Fruit fly (Drosophila melanogaster) whole organism, pupa: ENCODE measurements around the gene CG42489.

Experiments
- CG10348 ChIP-seq: fragments of 200-800 bp; sonication (Bioruptor generic); IDR thresholded peaks from 2 replicates; pipeline ENCODE4 v1.3.6; 2022; ENCODE audit warnings: missing biosample characterization, missing genetic modification characterization
- CG12605 ChIP-seq: fragments of 200-800 bp; sonication (Bioruptor generic); IDR thresholded peaks from 2 replicates; pipeline ENCODE4 v1.3.6; 2022; ENCODE audit warnings: missing biosample characterization, missing genetic modification characterization
- CG14655 ChIP-seq: fragments of 200-800 bp; sonication (Bioruptor generic); optimal IDR thresholded peaks from 3 replicates; lab custom pipeline; 2017; ENCODE audit warnings: mild to moderate bottlenecking, missing biosample characterization, missing genetic modification reagents, missing genetic modification characterization
- CG34367 ChIP-seq: fragments of 200-800 bp; sonication (Bioruptor generic); optimal IDR thresholded peaks from 2 replicates; lab custom pipeline; 2018; ENCODE audit warnings: missing biosample characterization, mild to moderate bottlenecking, missing genetic modification characterization
- CG4496 ChIP-seq: fragments of 200-800 bp; sonication (Bioruptor generic); IDR thresholded peaks from 3 replicates; pipeline ENCODE4 v1.3.6; 2022; ENCODE audit warnings: missing biosample characterization, missing genetic modification characterization
- CG8159 ChIP-seq: fragments of 200-800 bp; sonication (Bioruptor generic); optimal IDR thresholded peaks from 3 replicates; lab custom pipeline; 2018; ENCODE audit warnings: missing biosample characterization, mild to moderate bottlenecking, missing genetic modification characterization, moderate library complexity
- CG9948 ChIP-seq: fragments of 200-800 bp; sonication (Bioruptor generic); optimal IDR thresholded peaks from 2 replicates; lab custom pipeline; 2018; ENCODE audit warnings: missing biosample characterization, mild to moderate bottlenecking, missing genetic modification characterization, moderate library complexity
- EcR ChIP-seq: fragments of 200-800 bp; sonication (Bioruptor generic); optimal IDR thresholded peaks from 3 replicates; lab custom pipeline; 2019; ENCODE audit warnings: missing biosample characterization, missing genetic modification characterization, mild to moderate bottlenecking, moderate library complexity, missing genetic modification reagents
- Pif1A ChIP-seq: fragments of 200-800 bp; sonication (Bioruptor generic); optimal IDR thresholded peaks from 3 replicates; lab custom pipeline; 2016; ENCODE audit warnings: missing biosample characterization, missing genetic modification characterization
- gl ChIP-seq: fragments of 200-800 bp; sonication (Bioruptor generic); optimal IDR thresholded peaks from 2 replicates; lab custom pipeline; 2018; ENCODE audit warnings: missing biosample characterization, mild to moderate bottlenecking, missing genetic modification characterization

DNA sequence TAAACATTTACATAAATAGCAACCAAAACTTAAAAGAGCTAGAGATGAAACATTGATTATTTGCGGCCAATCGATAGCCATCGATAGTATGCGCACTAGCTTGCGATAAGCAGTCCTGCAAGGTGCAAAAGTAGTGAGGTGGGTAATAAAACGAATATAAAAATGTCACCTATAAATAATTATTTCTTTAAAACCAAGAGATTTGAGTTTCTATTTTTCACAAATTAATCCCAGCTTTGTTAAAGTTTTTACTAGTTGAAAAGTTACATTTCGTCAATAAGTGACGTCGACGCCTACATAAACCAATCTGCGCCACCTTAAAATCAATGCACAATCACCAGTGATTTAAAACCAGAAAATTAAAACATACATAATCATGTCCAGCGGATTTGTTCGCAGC is 3.8 kb downstream of the CG42489 start, which contains the start of the genes Mkk4 and SLIRP2:
- TF ChIP-seq gl (tag; lab: Kevin White, UChicago) (peak; percentile 93), CG12605 (GFP tag; lab: Robert Waterston, UW) (peak; percentile 98), CG10348 (GFP tag; lab: Robert Waterston, UW) (peak; percentile 93), CG9948 (peak; percentile 98), Pif1A (GFP tag; lab: Kevin White, UChicago) (peak; percentile 99), CG4496 (GFP tag; lab: Robert Waterston, UW) (peak; percentile 99), CG34367 (tag; lab: Kevin White, UChicago) (peak; percentile 99), CG8159 (tag; lab: Kevin White, UChicago) (peak; percentile 99), EcR (GFP tag; lab: Kevin White, UChicago) (peak; percentile 50), CG14655 (GFP tag; lab: Kevin White, UChicago) (peak; percentile 99)
